Fruit fly (Drosophila melanogaster) whole organism, embryonic: Measurements from ENCODE around the gene CG6356.
A peak's percentile ranks its signal among the peaks of the same experiment; 100 is the strongest.

Experiments
- ATbp ChIP-seq: fragments of 200-800 bp; sonication (Bioruptor generic); optimal IDR thresholded peaks from 2 replicates; lab custom pipeline; 2017; ENCODE audit warnings: missing biosample characterization, mild to moderate bottlenecking, missing genetic modification characterization, missing genetic modification reagents
- Bdp1 ChIP-seq: fragments of 200-800 bp; sonication (Bioruptor generic); optimal IDR thresholded peaks from 3 replicates; lab custom pipeline; 2016; ENCODE audit warnings: missing biosample characterization, missing genetic modification characterization
- CG10147 ChIP-seq: fragments of 200-800 bp; sonication (Bioruptor generic); optimal IDR thresholded peaks from 2 replicates; lab custom pipeline; 2019; ENCODE audit warnings: missing biosample characterization, mild to moderate bottlenecking, missing genetic modification characterization, moderate library complexity
- CG11696 ChIP-seq: fragments of 200-800 bp; sonication (Bioruptor generic); IDR thresholded peaks from 2 replicates; pipeline ENCODE4 v1.3.6; 2022; ENCODE audit warnings: missing biosample characterization, missing genetic modification characterization
- CG12071 ChIP-seq: fragments of 200-800 bp; sonication (Bioruptor generic); optimal IDR thresholded peaks from 3 replicates; lab custom pipeline; 2018; ENCODE audit warnings: missing biosample characterization, mild to moderate bottlenecking, missing genetic modification characterization
- CG12104 ChIP-seq: fragments of 200-800 bp; sonication (Bioruptor generic); optimal IDR thresholded peaks from 3 replicates; lab custom pipeline; 2016; ENCODE audit warnings: missing biosample characterization, missing genetic modification characterization
- CG12744 ChIP-seq: fragments of 200-800 bp; sonication (Bioruptor generic); optimal IDR thresholded peaks from 2 replicates; lab custom pipeline; 2016; ENCODE audit warnings: missing biosample characterization, missing genetic modification characterization
- CG15011 ChIP-seq: fragments of 200-800 bp; sonication (Bioruptor generic); optimal IDR thresholded peaks from 3 replicates; lab custom pipeline; 2018; ENCODE audit warnings: missing biosample characterization, mild to moderate bottlenecking, missing genetic modification characterization
- CG1603 ChIP-seq: fragments of 200-800 bp; sonication (Bioruptor generic); optimal IDR thresholded peaks from 2 replicates; lab custom pipeline; 2019; ENCODE audit warnings: missing biosample characterization, mild to moderate bottlenecking, missing genetic modification characterization, moderate library complexity
- CG1832 ChIP-seq: fragments of 200-800 bp; sonication (Bioruptor generic); optimal IDR thresholded peaks from 2 replicates; lab custom pipeline; 2017; ENCODE audit warnings: missing biosample characterization, mild to moderate bottlenecking, missing genetic modification characterization, inconsistent platforms
- CG18619 ChIP-seq: fragments of 200-800 bp; sonication (Bioruptor generic); optimal IDR thresholded peaks from 3 replicates; lab custom pipeline; 2017; ENCODE audit warnings: missing biosample characterization, mild to moderate bottlenecking, missing genetic modification characterization
- CG2202 ChIP-seq: fragments of 200-800 bp; sonication (Bioruptor generic); optimal IDR thresholded peaks from 2 replicates; lab custom pipeline; 2018; ENCODE audit warnings: missing biosample characterization, mild to moderate bottlenecking, missing genetic modification characterization
- CG30403 ChIP-seq: fragments of 200-800 bp; sonication (Bioruptor generic); optimal IDR thresholded peaks from 3 replicates; lab custom pipeline; 2016; ENCODE audit warnings: missing biosample characterization, missing genetic modification characterization
- CG34376 ChIP-seq: fragments of 200-800 bp; sonication (Bioruptor generic); optimal IDR thresholded peaks from 2 replicates; lab custom pipeline; 2018; ENCODE audit warnings: missing biosample characterization, mild to moderate bottlenecking, missing genetic modification characterization
- CG3726 ChIP-seq: fragments of 200-800 bp; sonication (Bioruptor generic); IDR thresholded peaks from 3 replicates; pipeline ENCODE4, ENCODE4 v1.3.6; 2022; ENCODE audit warnings: missing biosample characterization, missing genetic modification characterization
- CG4854 ChIP-seq: fragments of 200-800 bp; sonication (Bioruptor generic); optimal IDR thresholded peaks from 2 replicates; lab custom pipeline; 2016; ENCODE audit warnings: missing biosample characterization, missing genetic modification characterization, inconsistent platforms
- CG7839 ChIP-seq: fragments of 200-800 bp; sonication (Bioruptor generic); optimal IDR thresholded peaks from 3 replicates; lab custom pipeline; 2018; ENCODE audit warnings: missing biosample characterization, mild to moderate bottlenecking, missing genetic modification characterization, moderate library complexity
- CG8290 ChIP-seq, 3 experiments: fragments of 200-800 bp; sonication (Bioruptor generic); optimal IDR thresholded peaks; 2 replicates each; lab custom pipeline; 2016 to 2019; ENCODE audit warnings: missing biosample characterization in 3 of 3, missing genetic modification characterization in 3 of 3, mild to moderate bottlenecking in 2 of 3, moderate library complexity in 1 of 3
- CG8359 ChIP-seq: fragments of 200-800 bp; sonication (Bioruptor generic); optimal IDR thresholded peaks from 2 replicates; lab custom pipeline; 2017; ENCODE audit warnings: missing biosample characterization, mild to moderate bottlenecking, missing genetic modification characterization, borderline replicate concordance
- CG9727 ChIP-seq: fragments of 200-800 bp; sonication (Bioruptor generic); optimal IDR thresholded peaks from 3 replicates; lab custom pipeline; 2017; ENCODE audit warnings: missing biosample characterization, mild to moderate bottlenecking, missing genetic modification characterization
- CG9932 ChIP-seq: fragments of 200-800 bp; sonication (Bioruptor generic); IDR thresholded peaks from 2 replicates; pipeline ENCODE4 v1.3.6; 2022; ENCODE audit warnings: missing biosample characterization, missing genetic modification characterization
- CHES-1-like ChIP-seq: fragments of 200-800 bp; sonication (Bioruptor generic); optimal IDR thresholded peaks from 2 replicates; lab custom pipeline; 2016; ENCODE audit warnings: missing biosample characterization, missing genetic modification characterization
- Dad ChIP-seq: fragments of 200-800 bp; sonication (Bioruptor generic); optimal IDR thresholded peaks from 3 replicates; lab custom pipeline; 2016; ENCODE audit warnings: missing biosample characterization, missing genetic modification characterization
- Doc3 ChIP-seq: fragments of 200-800 bp; sonication (Bioruptor generic); IDR thresholded peaks from 3 replicates; pipeline ENCODE4 v1.3.6; 2022; ENCODE audit warnings: missing biosample characterization, missing genetic modification characterization; ENCODE audit not compliant: partially characterized antibody
- Hsf ChIP-seq: fragments of 200-800 bp; sonication (Bioruptor generic); optimal IDR thresholded peaks from 3 replicates; lab custom pipeline; 2016; ENCODE audit warnings: missing biosample characterization, missing genetic modification characterization
- Lhr ChIP-seq: fragments of 200-800 bp; sonication (Bioruptor generic); optimal IDR thresholded peaks from 3 replicates; lab custom pipeline; 2017; ENCODE audit warnings: mild to moderate bottlenecking, missing biosample characterization, missing genetic modification reagents, missing genetic modification characterization
- Ptx1 ChIP-seq: fragments of 200-800 bp; sonication (Bioruptor generic); IDR thresholded peaks from 2 replicates; pipeline ENCODE4 v1.3.6; 2022; ENCODE audit warnings: missing biosample characterization, missing genetic modification characterization
- Ravus ChIP-seq: fragments of 200-800 bp; sonication (Bioruptor generic); IDR thresholded peaks from 2 replicates; pipeline ENCODE4 v1.3.6; 2022; ENCODE audit warnings: missing biosample characterization, missing genetic modification characterization
- Xrp1 ChIP-seq: fragments of 200-800 bp; sonication (Bioruptor generic); IDR thresholded peaks from 2 replicates; pipeline ENCODE4 v1.3.6; 2022; ENCODE audit warnings: missing biosample characterization, missing genetic modification characterization
- ase ChIP-seq: fragments of 200-800 bp; sonication (Bioruptor generic); IDR thresholded peaks from 3 replicates; pipeline ENCODE4 v1.3.6; 2022; ENCODE audit warnings: missing biosample characterization, missing genetic modification characterization
- cad ChIP-seq: fragments of >200 bp; optimal IDR thresholded peaks from 2 replicates; lab custom pipeline; 2017; ENCODE audit warnings: missing biosample characterization, missing genetic modification characterization
- dan ChIP-seq: fragments of 200-800 bp; sonication (Bioruptor generic); IDR thresholded peaks from 2 replicates; pipeline ENCODE4 v1.3.6; 2022; ENCODE audit warnings: missing biosample characterization, missing genetic modification characterization
- exex ChIP-seq: fragments of 200-800 bp; sonication (Bioruptor generic); optimal IDR thresholded peaks from 4 replicates; lab custom pipeline; 2018; ENCODE audit warnings: missing biosample characterization, mild to moderate bottlenecking, missing genetic modification characterization, moderate library complexity
- fd96Cb ChIP-seq: fragments of 200-800 bp; sonication (Bioruptor generic); optimal IDR thresholded peaks from 2 replicates; lab custom pipeline; 2018; ENCODE audit warnings: missing biosample characterization, mild to moderate bottlenecking, missing genetic modification characterization, moderate library complexity
- ham ChIP-seq: fragments of 200-800 bp; sonication (Bioruptor generic); IDR thresholded peaks from 2 replicates; pipeline ENCODE4 v1.3.6; 2022; ENCODE audit warnings: missing biosample characterization, missing genetic modification characterization
- insv ChIP-seq, 2 experiments: fragments of 200-800 bp; sonication (Bioruptor generic); optimal IDR thresholded peaks; 3 replicates each; lab custom pipeline; 2016 to 2018; ENCODE audit warnings: missing biosample characterization in 2 of 2, missing genetic modification characterization in 2 of 2
- jumu ChIP-seq: fragments of 200-800 bp; sonication (Bioruptor generic); optimal IDR thresholded peaks from 3 replicates; lab custom pipeline; 2016; ENCODE audit warnings: missing biosample characterization, missing genetic modification characterization
- lab ChIP-seq: fragments of 200-800 bp; sonication (Bioruptor generic); optimal IDR thresholded peaks from 3 replicates; lab custom pipeline; 2017; ENCODE audit warnings: missing biosample characterization, missing genetic modification characterization, mild to moderate bottlenecking, moderate library complexity, missing genetic modification reagents
- lmd ChIP-seq: fragments of 200-800 bp; sonication (Bioruptor generic); IDR thresholded peaks from 2 replicates; pipeline ENCODE4 v1.3.6; 2022; ENCODE audit warnings: missing biosample characterization, missing genetic modification characterization
- lola ChIP-seq, 3 experiments: fragments of >200 bp in 2 of 3; fragments of 200-800 bp in 1 of 3; sonication (Bioruptor generic) in 1 of 3; optimal IDR thresholded peaks; 2 replicates each; lab custom pipeline; 2017 to 2019; ENCODE audit warnings: missing biosample characterization in 3 of 3, missing genetic modification characterization in 3 of 3, mild to moderate bottlenecking in 1 of 3, moderate library complexity in 1 of 3
- pho ChIP-seq: fragments of 200-800 bp; sonication (Bioruptor generic); optimal IDR thresholded peaks from 2 replicates; lab custom pipeline; 2016; ENCODE audit warnings: missing biosample characterization, missing genetic modification characterization
- run ChIP-seq: fragments of 200-800 bp; sonication (Bioruptor generic); optimal IDR thresholded peaks from 3 replicates; lab custom pipeline; 2018; ENCODE audit warnings: missing biosample characterization, mild to moderate bottlenecking, missing genetic modification characterization
- sc ChIP-seq, 3 experiments: fragments of >200 bp in 2 of 3; fragments of 200-800 bp in 1 of 3; sonication (Bioruptor generic) in 1 of 3; optimal IDR thresholded peaks; 2 replicates in 2 of 3; 3 replicates in 1 of 3; lab custom pipeline; 2017; ENCODE audit warnings: mild to moderate bottlenecking in 1 of 3, missing biosample characterization in 1 of 3, missing genetic modification characterization in 1 of 3, missing genetic modification reagents in 1 of 3
- wdn ChIP-seq: fragments of 200-800 bp; sonication (Bioruptor generic); IDR thresholded peaks from 2 replicates; pipeline ENCODE4 v1.3.6; 2022; ENCODE audit warnings: missing biosample characterization, missing genetic modification characterization
- z ChIP-seq: fragments of 200-800 bp; sonication (Bioruptor generic); IDR thresholded peaks from 3 replicates; pipeline ENCODE4 v1.3.6; 2022; ENCODE audit warnings: missing biosample characterization, missing genetic modification characterization
- zen2 ChIP-seq: fragments of 200-800 bp; sonication (Bioruptor generic); IDR thresholded peaks from 3 replicates; pipeline ENCODE4 v1.3.6; 2022; ENCODE audit warnings: missing biosample characterization, missing genetic modification characterization; ENCODE audit not compliant: partially characterized antibody

The CG6356 gene

dm6 chr3R:24276104-24277008 is 7.4 kb upstream of the CG6356 start, which contains the start of gene Orct (continued):
- peak; percentile 80 for TF ChIP-seq CG30403 (GFP tag; lab: Kevin White, UChicago)
- TF ChIP-seq CG1832 (GFP tag; lab: Kevin White, UChicago): peak; percentile 17
- TF ChIP-seq CHES-1-like (GFP tag; lab: Kevin White, UChicago): peak; percentile 62
- TF ChIP-seq CG34376: peak; percentile 72
- TF ChIP-seq Lhr (GFP tag; lab: Kevin White, UChicago): peak; percentile 6
- TF ChIP-seq wdn (GFP tag; lab: Robert Waterston, UW): 0 out of 2 replicates have a peak, but pooled peaks have one; percentile 18
- TF ChIP-seq exex (tag; lab: Kevin White, UChicago): peak; percentile 71
- TF ChIP-seq Ravus (GFP tag; lab: Robert Waterston, UW): peak; percentile 16
- TF ChIP-seq pho (GFP tag; lab: Kevin White, UChicago): peak; percentile 82
- no peak for TF ChIP-seq Bdp1
- TF ChIP-seq CG12744 (GFP tag; lab: Kevin White, UChicago): peak; percentile 32
- TF ChIP-seq CG15011 (GFP tag; lab: Kevin White, UChicago): peak; percentile 78
- peak; percentile 46 for TF ChIP-seq CG8359
- TF ChIP-seq lmd (GFP tag; lab: Robert Waterston, UW): peak; percentile 76
- TF ChIP-seq fd96Cb (tag; lab: Kevin White, UChicago): peak; percentile 62
- no peak for TF ChIP-seq CG8290 (GFP tag; optimal IDR thresholded peaks at IDR 0.05; lab: Kevin White, UChicago)
- peak in 1 of 2 experiments; percentile 60 for TF ChIP-seq CG8290 (tag; optimal IDR thresholded peaks at IDR 0.05; lab: Kevin White, UChicago)
- TF ChIP-seq CG12071 (GFP tag; lab: Kevin White, UChicago): peak; percentile 59
- TF ChIP-seq CG7839 (tag; lab: Kevin White, UChicago): peak; percentile 84
- peak; percentile 88 for TF ChIP-seq CG18619
- TF ChIP-seq Ptx1 (GFP tag; lab: Robert Waterston, UW): peak; percentile 75
- TF ChIP-seq lab (GFP tag; lab: Kevin White, UChicago): peak; percentile 89
- 0 out of 3 replicates have a peak, but pooled peaks have one; percentile 48 for TF ChIP-seq ase
- TF ChIP-seq CG9932 (GFP tag; lab: Robert Waterston, UW): peak; percentile 76
- 0 out of 3 replicates have a peak, but pooled peaks have one; percentile 15 for TF ChIP-seq CG3726
- TF ChIP-seq CG11696 (GFP tag; lab: Robert Waterston, UW): peak; percentile 34; the same call in 1 of the 2 replicates
- TF ChIP-seq Doc3 (GFP tag; lab: Robert Waterston, UW): no peak
- TF ChIP-seq CG12104 (GFP tag; lab: Kevin White, UChicago): peak; percentile 63
- TF ChIP-seq run: peak; percentile 59
- peak; percentile 69 for TF ChIP-seq CG1603 (tag; lab: Kevin White, UChicago)
- TF ChIP-seq dan (GFP tag; lab: Robert Waterston, UW): no peak
- no peak for TF ChIP-seq ham (GFP tag; lab: Robert Waterston, UW)
- peak; percentile 59 for TF ChIP-seq jumu
- TF ChIP-seq Xrp1 (GFP tag; lab: Robert Waterston, UW): peak; percentile 49
- TF ChIP-seq Dad: peak; percentile 59
- peak in 1 of 2 experiments; percentile 21 for TF ChIP-seq insv (GFP tag; optimal IDR thresholded peaks at IDR 0.05; lab: Kevin White, UChicago)
- TF ChIP-seq ATbp (GFP tag; lab: Kevin White, UChicago): peak; percentile 62
- TF ChIP-seq CG4854 (GFP tag; lab: Kevin White, UChicago): peak; percentile 42
- TF ChIP-seq Hsf: peak; percentile 63
- TF ChIP-seq z (GFP tag; lab: Robert Waterston, UW): no peak
- peak in 1 of 3 experiments; percentile 62 for TF ChIP-seq lola (GFP tag; optimal IDR thresholded peaks at IDR 0.05; lab: Kevin White, UChicago)
- TF ChIP-seq CG2202 (tag; lab: Kevin White, UChicago): no peak
- TF ChIP-seq zen2: no peak
- TF ChIP-seq CG9727 (GFP tag; lab: Kevin White, UChicago): peak; percentile 86
- TF ChIP-seq sc (optimal IDR thresholded peaks at IDR 0.05; lab: Kevin White, UChicago): no peak
- TF ChIP-seq sc (GFP tag; optimal IDR thresholded peaks at IDR 0.05; lab: Kevin White, UChicago): peak; percentile 54
- TF ChIP-seq CG10147 (GFP tag; lab: Kevin White, UChicago): peak; percentile 86
- no peak for TF ChIP-seq cad (GFP tag; lab: Kevin White, UChicago)
